Worm (Caenorhabditis elegans): ENCODE results near the gene pam-1.

DNA sequence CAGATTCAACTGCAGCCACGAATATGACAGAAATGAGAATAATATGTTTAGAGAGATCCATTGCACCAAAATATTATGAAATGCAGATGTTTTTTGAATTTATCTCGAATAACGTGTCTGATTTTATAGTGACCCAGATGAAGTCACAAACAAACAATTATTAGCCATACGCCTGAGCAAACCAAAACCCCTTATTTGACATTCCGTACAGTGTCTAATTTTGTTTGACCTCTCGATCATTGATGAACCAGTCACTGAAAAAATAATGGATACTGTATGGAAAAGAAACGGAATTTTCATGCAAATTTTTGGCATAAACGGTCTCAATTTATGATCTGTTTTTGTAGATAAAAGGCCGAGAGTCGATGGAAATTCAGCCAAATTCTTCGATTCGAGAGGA is 34.4 kb downstream of the pam-1 start, which contains the start of the genes R05G6.9 and R05G6.3:
- TF ChIP-seq blmp-1 (tag; optimal IDR thresholded peaks at IDR 0.05): no peak
- TF ChIP-seq unc-62 (GFP tag; optimal IDR thresholded peaks at IDR 0.05): no peak
- no peak for TF ChIP-seq elt-3 (tag; optimal IDR thresholded peaks at IDR 0.05)
- TF ChIP-seq zip-8 (tag; optimal IDR thresholded peaks at IDR 0.05): no peak
- TF ChIP-seq unc-39 (tag; optimal IDR thresholded peaks at IDR 0.05): no peak
- TF ChIP-seq nhr-237 (tag; optimal IDR thresholded peaks at IDR 0.05): no peak
- no peak for TF ChIP-seq unc-120 (tag; optimal IDR thresholded peaks at IDR 0.05; ENCODE audit: poor library complexity, severe bottlenecking)
- no peak for TF ChIP-seq ztf-11 (tag; optimal IDR thresholded peaks at IDR 0.05)
- TF ChIP-seq snpc-4 (tag; optimal IDR thresholded peaks at IDR 0.05): no peak
- TF ChIP-seq mab-5 (tag; optimal IDR thresholded peaks at IDR 0.05): no peak
- no peak for TF ChIP-seq pha-4 (tag; optimal IDR thresholded peaks at IDR 0.05)
